Fruit fly (Drosophila melanogaster): ENCODE results near the gene elgi.
A peak's percentile ranks its signal among the peaks of the same experiment; 100 is the strongest.

elgi gene

DNA sequence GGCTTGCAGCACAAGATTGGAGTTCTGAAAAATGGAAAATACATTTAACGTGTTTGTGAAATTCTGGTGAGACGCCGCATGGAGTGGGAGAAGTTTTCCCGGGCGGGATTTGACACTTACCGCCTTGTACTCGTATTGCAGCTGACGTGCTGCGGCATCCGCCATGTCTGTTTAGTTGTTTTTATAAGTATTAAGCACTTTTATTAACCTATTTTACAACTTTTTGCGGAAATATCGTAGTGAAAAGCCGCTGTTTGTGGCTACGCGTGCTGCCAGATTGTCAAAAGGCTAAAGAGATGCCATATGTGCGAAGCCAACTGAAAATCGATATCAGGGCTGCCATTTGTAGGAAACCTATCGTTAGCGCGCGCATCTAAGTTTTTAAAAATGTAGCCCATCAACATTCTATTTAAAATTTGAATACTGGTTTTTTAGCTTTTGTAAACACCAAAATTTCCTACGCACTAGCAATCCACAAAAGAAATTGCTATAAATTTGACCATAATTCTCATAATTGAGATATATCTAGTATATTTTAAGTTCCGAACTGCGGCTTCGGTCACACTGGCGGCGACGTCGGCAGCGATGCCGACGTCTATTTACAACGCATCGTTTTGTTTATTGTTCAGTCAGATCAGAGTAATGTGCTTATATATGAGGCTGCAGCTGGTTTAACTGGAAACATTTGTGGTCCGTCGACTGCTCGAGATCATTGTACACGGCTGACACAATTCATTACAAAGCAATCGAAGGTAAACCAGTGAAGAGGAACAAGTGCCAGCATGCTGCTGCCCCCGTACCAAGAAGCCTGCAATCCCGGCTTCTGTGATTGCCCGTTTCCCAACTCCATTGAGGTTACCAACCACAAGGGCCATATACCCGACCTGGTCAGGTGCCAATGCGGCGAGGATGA, 11.5 kb downstream of the elgi start, which contains the start of the genes Brr2 and CG10516:
TSS of gene Brr2 (minus strand) at position 285 of the 913 bp plus-strand sequence.
TSS of gene CG10516 (plus strand) at position 617 of the 913 bp plus-strand sequence.
- TF ChIP-seq GATAd (GFP tag; optimal IDR thresholded peaks at IDR 0.05) (no peak), tai (GFP tag; optimal IDR thresholded peaks at IDR 0.05) (no peak), sage (GFP tag; optimal IDR thresholded peaks at IDR 0.05) (no peak), pan (optimal IDR thresholded peaks at IDR 0.05) (no peak), jim (GFP tag; optimal IDR thresholded peaks at IDR 0.05) (no peak), h (GFP tag; optimal IDR thresholded peaks at IDR 0.05) (no peak), dmrt93B (GFP tag; optimal IDR thresholded peaks at IDR 0.05) (no peak), brk (GFP tag; optimal IDR thresholded peaks at IDR 0.05) (no peak), Dfd (GFP tag; optimal IDR thresholded peaks at IDR 0.05) (no peak), Vsx2 (GFP tag; optimal IDR thresholded peaks at IDR 0.05; ENCODE audit: partially characterized antibody) (no peak), CG32264 (GFP tag; optimal IDR thresholded peaks at IDR 0.05) (no peak), sv (GFP tag; optimal IDR thresholded peaks at IDR 0.05) (peak; percentile 30), Hr83 (GFP tag; optimal IDR thresholded peaks at IDR 0.05; ENCODE audit: poor library complexity, severe bottlenecking) (peak; percentile 56), Hr78 (GFP tag; optimal IDR thresholded peaks at IDR 0.05) (no peak), Dif (GFP tag; optimal IDR thresholded peaks at IDR 0.05; ENCODE audit: partially characterized antibody) (no peak), woc (GFP tag; optimal IDR thresholded peaks at IDR 0.05) (no peak), N (GFP tag; optimal IDR thresholded peaks at IDR 0.05) (no peak), foxo (GFP tag; optimal IDR thresholded peaks at IDR 0.05) (no peak), Sp1 (GFP tag; optimal IDR thresholded peaks at IDR 0.05) (no peak), dsf (GFP tag; optimal IDR thresholded peaks at IDR 0.05; ENCODE audit: borderline replicate concordance) (no peak), br (GFP tag; optimal IDR thresholded peaks at IDR 0.05) (no peak), Hnf4 (GFP tag; optimal IDR thresholded peaks at IDR 0.05) (no peak), Abd-B (GFP tag; optimal IDR thresholded peaks at IDR 0.05) (no peak), rgr (GFP tag; optimal IDR thresholded peaks at IDR 0.05) (no peak), lola (GFP tag; optimal IDR thresholded peaks at IDR 0.05) (no peak), ey (GFP tag; optimal IDR thresholded peaks at IDR 0.05) (peak; percentile 34), CrebA (GFP tag; optimal IDR thresholded peaks at IDR 0.05; ENCODE audit: borderline replicate concordance) (no peak), Rel (GFP tag; optimal IDR thresholded peaks at IDR 0.05) (no peak), Rel (tag; optimal IDR thresholded peaks at IDR 0.05) (no peak), OdsH (GFP tag; optimal IDR thresholded peaks at IDR 0.05) (no peak), usp (GFP tag; optimal IDR thresholded peaks at IDR 0.05) (no peak), Mio (GFP tag; optimal IDR thresholded peaks at IDR 0.05) (no peak), psq (GFP tag; optimal IDR thresholded peaks at IDR 0.05) (peak; percentile 32), CG9705 (GFP tag; optimal IDR thresholded peaks at IDR 0.05) (peak; percentile 5), Jra (GFP tag; optimal IDR thresholded peaks at IDR 0.05) (no peak), Myc (optimal IDR thresholded peaks at IDR 0.05) (no peak), dl (GFP tag; optimal IDR thresholded peaks at IDR 0.05; ENCODE audit: insufficient read depth in 1 of 2, partially characterized antibody in 2 of 2) (no peak), fru (GFP tag; optimal IDR thresholded peaks at IDR 0.05) (no peak), HLH106 (tag; optimal IDR thresholded peaks at IDR 0.05) (no peak)

dm6 chr3L:15968686-15969085, 12.3 kb downstream of the elgi start:
- TF ChIP-seq HLH106 (tag; optimal IDR thresholded peaks at IDR 0.05) = no peak
- no peak for TF ChIP-seq Jra (GFP tag; optimal IDR thresholded peaks at IDR 0.05)
- no peak for TF ChIP-seq sage (GFP tag; optimal IDR thresholded peaks at IDR 0.05)

Measured in whole organism, wandering third instar larva.